Fruit fly (Drosophila melanogaster): ENCODE results near the gene CG33920.

The CG33920 gene

DNA sequence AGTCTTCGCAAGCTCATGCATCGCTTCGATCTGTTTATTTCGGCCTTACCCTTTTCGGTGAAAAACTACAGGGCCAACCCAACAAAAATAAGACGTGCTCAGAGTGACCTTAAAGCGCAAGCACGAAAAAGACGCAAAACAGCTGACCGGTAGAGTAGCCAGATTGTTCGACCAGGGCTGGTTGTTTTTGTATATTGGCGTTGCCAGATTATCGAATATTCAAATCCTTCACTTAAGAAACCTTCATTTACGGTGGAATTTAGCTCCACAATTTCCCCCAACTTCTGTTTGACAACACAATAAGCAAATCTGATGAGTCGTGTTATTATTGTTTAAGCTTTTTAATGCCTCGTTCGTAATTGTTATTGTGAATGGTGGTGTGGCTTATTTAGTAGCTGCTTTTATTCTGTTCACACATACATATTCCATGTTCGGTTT, 8.9 kb upstream of the CG33920 start, which contains the start of gene Chchd3 (continued):
- TF ChIP-seq sob (GFP tag; IDR thresholded peaks at IDR 0.05): 0 out of 2 replicates have a peak, but pooled peaks have one; percentile 26
- no peak for TF ChIP-seq Atf3 (GFP tag; optimal IDR thresholded peaks at IDR 0.05)
- no peak for TF ChIP-seq bcd (GFP tag; optimal IDR thresholded peaks at IDR 0.05)
- TF ChIP-seq CG14667 (GFP tag; IDR thresholded peaks at IDR 0.05): no peak
- peak; percentile 46 for TF ChIP-seq CG13894 (tag; optimal IDR thresholded peaks at IDR 0.05)
- no peak for TF ChIP-seq Doc3 (GFP tag; IDR thresholded peaks at IDR 0.05; ENCODE audit: partially characterized antibody)
- no peak for TF ChIP-seq CG17568 (GFP tag; optimal IDR thresholded peaks at IDR 0.05)
- no peak for TF ChIP-seq CG5180 (GFP tag; optimal IDR thresholded peaks at IDR 0.05)
- TF ChIP-seq CG10462 (GFP tag; optimal IDR thresholded peaks at IDR 0.05): no peak
- TF ChIP-seq MESR4 (GFP tag; optimal IDR thresholded peaks at IDR 0.05): peak; percentile 69
- TF ChIP-seq dimm (GFP tag; IDR thresholded peaks at IDR 0.05): no peak
- no peak for TF ChIP-seq Aef1 (GFP tag; IDR thresholded peaks at IDR 0.05)
- TF ChIP-seq Gug (GFP tag; IDR thresholded peaks at IDR 0.05): no peak
- no peak for TF ChIP-seq Hmx (GFP tag; optimal IDR thresholded peaks at IDR 0.05)
- TF ChIP-seq CG6175 (GFP tag; IDR thresholded peaks at IDR 0.05): no peak
- no peak for TF ChIP-seq otp (GFP tag; IDR thresholded peaks at IDR 0.05)
- TF ChIP-seq CG42726 (GFP tag; IDR thresholded peaks at IDR 0.05; ENCODE audit: partially characterized antibody): peak; percentile 43; the same call in 1 of the 2 replicates
- no peak for TF ChIP-seq CrebB (tag; optimal IDR thresholded peaks at IDR 0.05)
- no peak for TF ChIP-seq CG12071 (GFP tag; optimal IDR thresholded peaks at IDR 0.05)
- no peak for TF ChIP-seq CG11695 (GFP tag; IDR thresholded peaks at IDR 0.05)
- TF ChIP-seq CG12769 (tag; optimal IDR thresholded peaks at IDR 0.05): no peak
- TF ChIP-seq Nf-YB (GFP tag; optimal IDR thresholded peaks at IDR 0.05): no peak
- no peak for TF ChIP-seq Oaz (GFP tag; IDR thresholded peaks at IDR 0.05)
- TF ChIP-seq CG31388 (GFP tag; optimal IDR thresholded peaks at IDR 0.05): no peak
- TF ChIP-seq CG11247 (GFP tag; IDR thresholded peaks at IDR 0.05): no peak
- peak; percentile 35 for TF ChIP-seq HLH54F (GFP tag; optimal IDR thresholded peaks at IDR 0.05)
- no peak for TF ChIP-seq CG3726 (GFP tag; IDR thresholded peaks at IDR 0.05)
- no peak for TF ChIP-seq Poxn (GFP tag; IDR thresholded peaks at IDR 0.05)
- TF ChIP-seq crp (GFP tag; optimal IDR thresholded peaks at IDR 0.05): peak; percentile 78 to 96
- TF ChIP-seq CG14441 (GFP tag; IDR thresholded peaks at IDR 0.05): no peak
- no peak for TF ChIP-seq pfk (GFP tag; optimal IDR thresholded peaks at IDR 0.05)
- TF ChIP-seq CG3163 (GFP tag; optimal IDR thresholded peaks at IDR 0.05): peak; percentile 8
- TF ChIP-seq Deaf1 (tag; optimal IDR thresholded peaks at IDR 0.05): no peak
- TF ChIP-seq CG15011 (GFP tag; optimal IDR thresholded peaks at IDR 0.05): no peak
- peak; percentile 66 for TF ChIP-seq zen (tag; optimal IDR thresholded peaks at IDR 0.05)
- no peak for TF ChIP-seq jing (GFP tag; optimal IDR thresholded peaks at IDR 0.05)
- peak; percentile 80 for TF ChIP-seq ftz-f1 (GFP tag; optimal IDR thresholded peaks at IDR 0.05)
- TF ChIP-seq CG4404 (GFP tag; IDR thresholded peaks at IDR 0.05): no peak
- no peak for TF ChIP-seq NC2β (GFP tag; optimal IDR thresholded peaks at IDR 0.05)
- no peak for TF ChIP-seq ssp (GFP tag; IDR thresholded peaks at IDR 0.05)
- TF ChIP-seq CG9817 (tag; optimal IDR thresholded peaks at IDR 0.05): no peak
- no peak for TF ChIP-seq CG11560 (tag; IDR thresholded peaks at IDR 0.05)
- no peak for TF ChIP-seq HHEX (GFP tag; optimal IDR thresholded peaks at IDR 0.05)
- TF ChIP-seq CG17359 (tag; optimal IDR thresholded peaks at IDR 0.05): no peak
- peak; percentile 55 for TF ChIP-seq CG33213 (GFP tag; optimal IDR thresholded peaks at IDR 0.05)
- peak; percentile 54; the same call in 1 of the 3 replicates for TF ChIP-seq CG34422 (GFP tag; IDR thresholded peaks at IDR 0.05)
- TF ChIP-seq lilli (GFP tag; optimal IDR thresholded peaks at IDR 0.05): peak; percentile 15
- no peak for TF ChIP-seq E2f1 (GFP tag; IDR thresholded peaks at IDR 0.05)
- no peak for TF ChIP-seq ac (GFP tag; optimal IDR thresholded peaks at IDR 0.05)
- peak; percentile 3 for TF ChIP-seq shn (GFP tag; optimal IDR thresholded peaks at IDR 0.05)
- no peak for TF ChIP-seq D19A (tag; optimal IDR thresholded peaks at IDR 0.05)
- no peak for TF ChIP-seq Dad (GFP tag; optimal IDR thresholded peaks at IDR 0.05)

All from whole organism, embryonic.